Fruit fly (Drosophila melanogaster): ENCODE data around the gene TyrR.

The TyrR gene

dm6 chr3R:17781371-17781770 lies 18.4 kb upstream of the TyrR start (continued):
- no peak for TF ChIP-seq CG8290 (GFP tag; optimal IDR thresholded peaks at IDR 0.05)
- peak in 1 of 2 experiments; percentile 75 for TF ChIP-seq CG8290 (tag; optimal IDR thresholded peaks at IDR 0.05)
- TF ChIP-seq tin (GFP tag; optimal IDR thresholded peaks at IDR 0.05) = peak; percentile 68
- TF ChIP-seq Lim3 (GFP tag; IDR thresholded peaks at IDR 0.05) = peak; percentile 55; the same call in 1 of the 2 replicates
- peak; percentile 89 for TF ChIP-seq CG14441 (GFP tag; IDR thresholded peaks at IDR 0.05)
- TF ChIP-seq sim (GFP tag; IDR thresholded peaks at IDR 0.05) = 0 out of 2 replicates have a peak, but pooled peaks have one; percentile 23
- TF ChIP-seq sr (GFP tag; IDR thresholded peaks at IDR 0.05) = peak; percentile 49; the same call in 1 of the 3 replicates
- TF ChIP-seq CG1024 (GFP tag; IDR thresholded peaks at IDR 0.05) = peak; percentile 66
- peak; percentile 35 for TF ChIP-seq kni (GFP tag; optimal IDR thresholded peaks at IDR 0.05)
- peak; percentile 67 for TF ChIP-seq B-H2 (GFP tag; optimal IDR thresholded peaks at IDR 0.05)
- TF ChIP-seq ato (GFP tag; IDR thresholded peaks at IDR 0.05; ENCODE audit: partially characterized antibody) = no peak
- TF ChIP-seq klu (GFP tag; IDR thresholded peaks at IDR 0.05) = peak; percentile 76
- peak; percentile 44 for TF ChIP-seq Asciz (GFP tag; optimal IDR thresholded peaks at IDR 0.05)
- peak; percentile 77 for TF ChIP-seq rib (GFP tag; IDR thresholded peaks at IDR 0.05)
- no peak for TF ChIP-seq Trl (optimal IDR thresholded peaks at IDR 0.05)
- TF ChIP-seq Trl (GFP tag; optimal IDR thresholded peaks at IDR 0.05) = peak; percentile 84
- peak; percentile 79 for TF ChIP-seq CG6272 (GFP tag; IDR thresholded peaks at IDR 0.05)
- TF ChIP-seq dpn (GFP tag; optimal IDR thresholded peaks at IDR 0.05) = peak; percentile 68 to 77
- peak; percentile 72 for TF ChIP-seq CG17328 (GFP tag; IDR thresholded peaks at IDR 0.05)
- no peak for TF ChIP-seq MESR4 (GFP tag; optimal IDR thresholded peaks at IDR 0.05)
- peak; percentile 87 for TF ChIP-seq CG31224 (GFP tag; IDR thresholded peaks at IDR 0.05)
- TF ChIP-seq grn (GFP tag; optimal IDR thresholded peaks at IDR 0.05) = peak; percentile 18
- no peak for TF ChIP-seq unc-4 (GFP tag; IDR thresholded peaks at IDR 0.05; ENCODE audit: partially characterized antibody)
- peak; percentile 24 for TF ChIP-seq CG7987 (GFP tag; optimal IDR thresholded peaks at IDR 0.05)
- no peak for TF ChIP-seq luna (GFP tag; optimal IDR thresholded peaks at IDR 0.05)
- peak; percentile 76 for TF ChIP-seq maf-S (GFP tag; optimal IDR thresholded peaks at IDR 0.05)
- peak; percentile 57 for TF ChIP-seq CG10321 (GFP tag; IDR thresholded peaks at IDR 0.05)
- peak; percentile 2 for TF ChIP-seq Usf (GFP tag; optimal IDR thresholded peaks at IDR 0.05)
- TF ChIP-seq nerfin-1 (tag; optimal IDR thresholded peaks at IDR 0.05) = peak; percentile 79
- peak; percentile 57 for TF ChIP-seq onecut (GFP tag; IDR thresholded peaks at IDR 0.05)
- TF ChIP-seq CG31441 (GFP tag; IDR thresholded peaks at IDR 0.05) = peak; percentile 91
- peak; percentile 54 for TF ChIP-seq CG11723 (GFP tag; optimal IDR thresholded peaks at IDR 0.05)
- peak; percentile 95 for TF ChIP-seq Ets65A (GFP tag)
- no peak for TF ChIP-seq CG10565 (GFP tag; optimal IDR thresholded peaks at IDR 0.05)
- peak; percentile 82 for TF ChIP-seq phol (tag; optimal IDR thresholded peaks at IDR 0.05)
- TF ChIP-seq CG9876 (GFP tag; optimal IDR thresholded peaks at IDR 0.05) = peak; percentile 17
- TF ChIP-seq CG13424 (tag; optimal IDR thresholded peaks at IDR 0.05) = peak; percentile 88
- TF ChIP-seq fu2 (GFP tag; optimal IDR thresholded peaks at IDR 0.05) = peak; percentile 48
- TF ChIP-seq jigr1 (GFP tag; IDR thresholded peaks at IDR 0.05) = peak; percentile 40; the same call in 1 of the 3 replicates
- no peak for TF ChIP-seq lbe (GFP tag; optimal IDR thresholded peaks at IDR 0.05)
- peak; percentile 63 for TF ChIP-seq Hsf (GFP tag; optimal IDR thresholded peaks at IDR 0.05)
- no peak for TF ChIP-seq CG42726 (GFP tag; IDR thresholded peaks at IDR 0.05; ENCODE audit: partially characterized antibody)
- TF ChIP-seq CG17186 (GFP tag; optimal IDR thresholded peaks at IDR 0.05) = no peak
- no peak for TF ChIP-seq CG8765 (GFP tag; IDR thresholded peaks at IDR 0.05)
- TF ChIP-seq CG6683 (GFP tag; optimal IDR thresholded peaks at IDR 0.05) = peak; percentile 57
- peak; percentile 80 for TF ChIP-seq so (GFP tag; IDR thresholded peaks at IDR 0.05)
- no peak for TF ChIP-seq CG17802 (tag; optimal IDR thresholded peaks at IDR 0.05)
- TF ChIP-seq sd (tag; optimal IDR thresholded peaks at IDR 0.05) = peak; percentile 52
- TF ChIP-seq D19B (GFP tag; optimal IDR thresholded peaks at IDR 0.05) = peak; percentile 31
- TF ChIP-seq CG11504 (tag; optimal IDR thresholded peaks at IDR 0.05) = peak; percentile 78
- peak; percentile 55 for TF ChIP-seq caup (GFP tag; optimal IDR thresholded peaks at IDR 0.05; ENCODE audit: severe bottlenecking)
- TF ChIP-seq sens-2 (GFP tag; IDR thresholded peaks at IDR 0.05) = peak; percentile 63

All from whole organism, embryonic.